Fruit fly (Drosophila melanogaster): Measurements from ENCODE around the gene sov.
A peak's percentile ranks its signal among the peaks of the same experiment; 100 is the strongest.

- TF ChIP-seq CG15336 (GFP tag; IDR thresholded peaks at IDR 0.05) (peak; percentile 60; the same call in 1 of the 2 replicates), spab (GFP tag; optimal IDR thresholded peaks at IDR 0.05) (peak; percentile 31), CG8632 (GFP tag; optimal IDR thresholded peaks at IDR 0.05) (peak; percentile 9), Blimp-1 (GFP tag; optimal IDR thresholded peaks at IDR 0.05) (no peak), salr (GFP tag; optimal IDR thresholded peaks at IDR 0.05) (peak in 1 of 2 experiments; percentile 35), CG4318 (GFP tag; optimal IDR thresholded peaks at IDR 0.05) (peak; percentile 18), Sox14 (GFP tag; optimal IDR thresholded peaks at IDR 0.05) (peak; percentile 72), CG6854 (GFP tag; optimal IDR thresholded peaks at IDR 0.05) (no peak), CG1621 (tag; optimal IDR thresholded peaks at IDR 0.05) (peak; percentile 7), fkh (GFP tag; optimal IDR thresholded peaks at IDR 0.05) (no peak), dsx (GFP tag; optimal IDR thresholded peaks at IDR 0.05; ENCODE audit: poor library complexity, severe bottlenecking) (no peak)
These were observed 10.6 kb upstream of the sov start for dm6 chrX:6745547-6745946.

Data from whole organism, prepupa.